Worm (Caenorhabditis elegans) whole organism, midembryonic: Measurements from ENCODE around the gene heri-1.

Experiments
- cog-1 ChIP-seq: sonication (generic microtip); optimal IDR thresholded peaks from 2 replicates; lab custom pipeline; 2016; ENCODE audit warnings: missing genetic modification characterization, missing compliant biosample characterization
- flt-1 ChIP-seq: fragments of 200-800 bp; sonication (Bioruptor generic); IDR thresholded peaks from 2 replicates; pipeline ENCODE4 v1.3.6; 2022; ENCODE audit warnings: missing genetic modification characterization, missing compliant biosample characterization
- med-1 ChIP-seq: sonication (generic microtip); optimal IDR thresholded peaks from 2 replicates; lab custom pipeline; 2017; ENCODE audit warnings: missing genetic modification characterization, mild to moderate bottlenecking, missing compliant biosample characterization, antibody characterized with exemption, missing genetic modification reagents; ENCODE audit not compliant: insufficient read depth
- ref-1 ChIP-seq: fragments of 200-800 bp; sonication (Bioruptor generic); conservative IDR thresholded peaks from 2 replicates; pipeline ENCODE4 v1.3.6; 2022; ENCODE audit warnings: missing genetic modification reagents, missing genetic modification characterization, missing compliant biosample characterization
- tab-1 ChIP-seq: fragments of 200-800 bp; sonication (Bioruptor generic); IDR thresholded peaks from 2 replicates; pipeline ENCODE4 v1.3.6; 2022; ENCODE audit warnings: missing genetic modification characterization, missing compliant biosample characterization

ce11 chrII:6113187-6113586, at the start of gene heri-1:
- TF ChIP-seq ref-1 (GFP tag; lab: Robert Waterston, UW): no peak
- TF ChIP-seq flt-1: no peak
- no peak for TF ChIP-seq med-1 (GFP tag; lab: Kevin White, UChicago)
- no peak for TF ChIP-seq cog-1 (tag; lab: Kevin White, UChicago)
- no peak for TF ChIP-seq tab-1 (GFP tag; lab: Robert Waterston, UW)
